Fruit fly (Drosophila melanogaster): Measurements from ENCODE around the gene IPIP.
A peak's percentile ranks its signal among the peaks of the same experiment; 100 is the strongest.

Gene IPIP

dm6 chr2L:6090365-6090764 is 42.6 kb downstream of the IPIP start (continued):
- TF ChIP-seq hbn (GFP tag; IDR thresholded peaks at IDR 0.05; ENCODE audit: partially characterized antibody) = no peak
- TF ChIP-seq jigr1 (GFP tag; IDR thresholded peaks at IDR 0.05) = no peak
- no peak for TF ChIP-seq dm (GFP tag; optimal IDR thresholded peaks at IDR 0.05)
- no peak for TF ChIP-seq HLH54F (GFP tag; optimal IDR thresholded peaks at IDR 0.05)
- no peak for TF ChIP-seq fru (optimal IDR thresholded peaks at IDR 0.05)
- peak; percentile 59; the same call in 1 of the 2 replicates for TF ChIP-seq Adf1 (GFP tag; IDR thresholded peaks at IDR 0.05)
- TF ChIP-seq ems (GFP tag; optimal IDR thresholded peaks at IDR 0.05) = no peak
- TF ChIP-seq kni (GFP tag; optimal IDR thresholded peaks at IDR 0.05) = peak; percentile 87
- TF ChIP-seq Aef1 (GFP tag; IDR thresholded peaks at IDR 0.05) = peak; percentile 64
- no peak for TF ChIP-seq CG2120 (GFP tag; optimal IDR thresholded peaks at IDR 0.05)
- TF ChIP-seq ftz-f1 (GFP tag; optimal IDR thresholded peaks at IDR 0.05) = peak; percentile 27
- no peak for TF ChIP-seq CG3281 (GFP tag; optimal IDR thresholded peaks at IDR 0.05)
- no peak for TF ChIP-seq Opbp (GFP tag; IDR thresholded peaks at IDR 0.05; ENCODE audit: partially characterized antibody)
- no peak for TF ChIP-seq sima (GFP tag; optimal IDR thresholded peaks at IDR 0.05)
- TF ChIP-seq ci (GFP tag; IDR thresholded peaks at IDR 0.05) = peak; percentile 26; the same call in 1 of the 3 replicates
- TF ChIP-seq trh (GFP tag; optimal IDR thresholded peaks at IDR 0.05) = no peak
- peak; percentile 84 for TF ChIP-seq Deaf1 (tag; optimal IDR thresholded peaks at IDR 0.05)
- TF ChIP-seq pan (optimal IDR thresholded peaks at IDR 0.05) = no peak
- peak in 1 of 2 experiments; percentile 20 for TF ChIP-seq pan (GFP tag; optimal IDR thresholded peaks at IDR 0.05 in 1 of 2, IDR thresholded peaks at IDR 0.05 in 1 of 2)
- no peak for TF ChIP-seq Lhr (GFP tag; optimal IDR thresholded peaks at IDR 0.05)
- no peak for TF ChIP-seq CG18262 (tag; optimal IDR thresholded peaks at IDR 0.05)
- peak; percentile 60 for TF ChIP-seq sug (tag; optimal IDR thresholded peaks at IDR 0.05)
- peak; percentile 62 for TF ChIP-seq CG34376 (GFP tag; optimal IDR thresholded peaks at IDR 0.05)
- TF ChIP-seq CG15011 (GFP tag; optimal IDR thresholded peaks at IDR 0.05) = no peak
- TF ChIP-seq cato (GFP tag; optimal IDR thresholded peaks at IDR 0.05; ENCODE audit: borderline replicate concordance) = no peak

dm6 chr2L:6090786-6091716 is 43.2 kb downstream of the IPIP start, which contains the start of gene CG45075:
Gene CG45075, plus strand, starts transcription at chr2L:6091412.
- TF ChIP-seq onecut (GFP tag; IDR thresholded peaks at IDR 0.05) (peak; percentile 31; the same call in 1 of the 2 replicates), CG15479 (GFP tag; optimal IDR thresholded peaks at IDR 0.05) (no peak), fd64A (GFP tag; optimal IDR thresholded peaks at IDR 0.05) (peak; percentile 1), CG17612 (GFP tag; IDR thresholded peaks at IDR 0.05) (no peak), seq (GFP tag; IDR thresholded peaks at IDR 0.05) (0 out of 2 replicates have a peak, but pooled peaks have one; percentile 25), fd96Cb (tag; optimal IDR thresholded peaks at IDR 0.05) (no peak), CG15601 (tag; optimal IDR thresholded peaks at IDR 0.05) (peak; percentile 30), CG6813 (GFP tag; optimal IDR thresholded peaks at IDR 0.05) (no peak), chn (GFP tag; optimal IDR thresholded peaks at IDR 0.05) (peak; percentile 37), CG6254 (GFP tag; optimal IDR thresholded peaks at IDR 0.05) (no peak), CG5180 (GFP tag; optimal IDR thresholded peaks at IDR 0.05) (peak; percentile 94), CG16815 (GFP tag; optimal IDR thresholded peaks at IDR 0.05) (no peak), maf-S (GFP tag; optimal IDR thresholded peaks at IDR 0.05) (no peak), CG18262 (tag; optimal IDR thresholded peaks at IDR 0.05) (no peak), MTF-1 (GFP tag; optimal IDR thresholded peaks at IDR 0.05; ENCODE audit: borderline replicate concordance) (no peak), Med (GFP tag) (peak; percentile 11), CG17359 (tag; optimal IDR thresholded peaks at IDR 0.05) (no peak), sens-2 (GFP tag; IDR thresholded peaks at IDR 0.05) (peak; percentile 49; the same call in 1 of the 2 replicates), CG2199 (GFP tag; IDR thresholded peaks at IDR 0.05) (0 out of 3 replicates have a peak, but pooled peaks have one; percentile 11), Scr (GFP tag; IDR thresholded peaks at IDR 0.05; ENCODE audit: partially characterized antibody) (peak; percentile 27; the same call in 1 of the 2 replicates), CG34422 (GFP tag; IDR thresholded peaks at IDR 0.05) (0 out of 3 replicates have a peak, but pooled peaks have one; percentile 37), CG31365 (tag; optimal IDR thresholded peaks at IDR 0.05) (no peak), eve (GFP tag; optimal IDR thresholded peaks at IDR 0.05) (no peak), Dfd (GFP tag; optimal IDR thresholded peaks at IDR 0.05) (no peak), CG14710 (tag; optimal IDR thresholded peaks at IDR 0.05) (peak; percentile 0)
